Fruit fly (Drosophila melanogaster) whole organism, embryonic: Measurements from ENCODE around the gene Cdk1.

Experiments
- B-H1 ChIP-seq: fragments of 200-800 bp; sonication (Bioruptor generic); IDR thresholded peaks from 3 replicates; pipeline ENCODE4 v1.3.6; 2022; ENCODE audit warnings: missing biosample characterization, missing genetic modification characterization
- CG12299 ChIP-seq: fragments of 200-800 bp; sonication (Bioruptor generic); optimal IDR thresholded peaks from 2 replicates; lab custom pipeline; 2018; ENCODE audit warnings: missing biosample characterization, mild to moderate bottlenecking, missing genetic modification characterization
- CG1233 ChIP-seq: fragments of 200-800 bp; sonication (Bioruptor generic); optimal IDR thresholded peaks from 4 replicates; lab custom pipeline; 2018; ENCODE audit warnings: missing biosample characterization, mild to moderate bottlenecking, missing genetic modification characterization
- CG12744 ChIP-seq: fragments of 200-800 bp; sonication (Bioruptor generic); optimal IDR thresholded peaks from 2 replicates; lab custom pipeline; 2016; ENCODE audit warnings: missing biosample characterization, missing genetic modification characterization
- CG12769 ChIP-seq: fragments of 200-800 bp; sonication (Bioruptor generic); optimal IDR thresholded peaks from 2 replicates; lab custom pipeline; 2019; ENCODE audit warnings: missing biosample characterization, mild to moderate bottlenecking, missing genetic modification characterization, moderate library complexity
- CG13123 ChIP-seq: fragments of 200-800 bp; sonication (Bioruptor generic); optimal IDR thresholded peaks from 2 replicates; lab custom pipeline; 2016; ENCODE audit warnings: missing biosample characterization, missing genetic modification characterization
- CG1603 ChIP-seq: fragments of 200-800 bp; sonication (Bioruptor generic); optimal IDR thresholded peaks from 2 replicates; lab custom pipeline; 2019; ENCODE audit warnings: missing biosample characterization, mild to moderate bottlenecking, missing genetic modification characterization, moderate library complexity
- CG16813 ChIP-seq: fragments of 200-800 bp; sonication (Bioruptor generic); IDR thresholded peaks from 3 replicates; pipeline ENCODE4 v1.3.6; 2022; ENCODE audit warnings: missing biosample characterization, missing genetic modification characterization; ENCODE audit not compliant: partially characterized antibody
- CG18476 ChIP-seq: fragments of 200-800 bp; sonication (Bioruptor generic); optimal IDR thresholded peaks from 2 replicates; lab custom pipeline; 2016; ENCODE audit warnings: missing biosample characterization, mild to moderate bottlenecking, missing genetic modification characterization
- CG2120 ChIP-seq: fragments of 200-800 bp; sonication (Bioruptor generic); optimal IDR thresholded peaks from 3 replicates; lab custom pipeline; 2016; ENCODE audit warnings: missing biosample characterization, missing genetic modification characterization
- CG2712 ChIP-seq: fragments of 200-800 bp; optimal IDR thresholded peaks from 3 replicates; lab custom pipeline; 2019; ENCODE audit warnings: missing biosample characterization, mild to moderate bottlenecking, missing genetic modification characterization, moderate library complexity
- CG34376 ChIP-seq: fragments of 200-800 bp; sonication (Bioruptor generic); optimal IDR thresholded peaks from 2 replicates; lab custom pipeline; 2018; ENCODE audit warnings: missing biosample characterization, mild to moderate bottlenecking, missing genetic modification characterization
- CG6813 ChIP-seq: fragments of 200-800 bp; sonication (Bioruptor generic); optimal IDR thresholded peaks from 2 replicates; lab custom pipeline; 2017; ENCODE audit warnings: missing biosample characterization, missing genetic modification characterization, mild to moderate bottlenecking, moderate library complexity, missing genetic modification reagents
- CG7372 ChIP-seq: fragments of 200-800 bp; sonication (Bioruptor generic); IDR thresholded peaks from 2 replicates; pipeline ENCODE4 v1.3.6; 2022; ENCODE audit warnings: missing biosample characterization, missing genetic modification characterization
- CG7839 ChIP-seq: fragments of 200-800 bp; sonication (Bioruptor generic); optimal IDR thresholded peaks from 3 replicates; lab custom pipeline; 2018; ENCODE audit warnings: missing biosample characterization, mild to moderate bottlenecking, missing genetic modification characterization, moderate library complexity
- HLH54F ChIP-seq: fragments of 200-800 bp; sonication (Bioruptor generic); optimal IDR thresholded peaks from 3 replicates; lab custom pipeline; 2016; ENCODE audit warnings: missing biosample characterization, missing genetic modification characterization
- Hand ChIP-seq: fragments of 200-800 bp; sonication (Bioruptor generic); optimal IDR thresholded peaks from 2 replicates; lab custom pipeline; 2017; ENCODE audit warnings: mild to moderate bottlenecking, missing biosample characterization, missing genetic modification reagents, missing genetic modification characterization
- Hmx ChIP-seq: fragments of 200-800 bp; sonication (Bioruptor generic); optimal IDR thresholded peaks from 2 replicates; lab custom pipeline; 2016; ENCODE audit warnings: missing biosample characterization, missing genetic modification characterization
- Jarid2 ChIP-seq: fragments of 200-800 bp; sonication (Bioruptor generic); optimal IDR thresholded peaks from 3 replicates; lab custom pipeline; 2017; ENCODE audit warnings: mild to moderate bottlenecking, missing biosample characterization, missing genetic modification reagents, missing genetic modification characterization
- Lhr ChIP-seq: fragments of 200-800 bp; sonication (Bioruptor generic); optimal IDR thresholded peaks from 3 replicates; lab custom pipeline; 2017; ENCODE audit warnings: mild to moderate bottlenecking, missing biosample characterization, missing genetic modification reagents, missing genetic modification characterization
- MBD-R2 ChIP-seq: fragments of 200-800 bp; sonication (Bioruptor generic); IDR thresholded peaks from 2 replicates; pipeline ENCODE4 v1.3.6; 2022; ENCODE audit warnings: missing biosample characterization, missing genetic modification characterization
- Mad ChIP-seq: fragments of 200-800 bp; sonication (Bioruptor generic); optimal IDR thresholded peaks from 2 replicates; lab custom pipeline; 2016; ENCODE audit warnings: missing biosample characterization, missing genetic modification characterization
- NFAT ChIP-seq: fragments of 200-800 bp; sonication (Bioruptor generic); IDR thresholded peaks from 2 replicates; pipeline ENCODE4 v1.3.6; 2022; ENCODE audit warnings: missing biosample characterization, missing genetic modification characterization
- Nf-YB ChIP-seq: fragments of 200-800 bp; sonication (Bioruptor generic); optimal IDR thresholded peaks from 3 replicates; lab custom pipeline; 2019; ENCODE audit warnings: missing biosample characterization, mild to moderate bottlenecking, missing genetic modification characterization, moderate library complexity
- Spps ChIP-seq: fragments of 200-800 bp; sonication (Bioruptor generic); optimal IDR thresholded peaks from 2 replicates; lab custom pipeline; 2018; ENCODE audit warnings: missing biosample characterization, mild to moderate bottlenecking, missing genetic modification characterization
- Ssrp ChIP-seq: fragments of 200-800 bp; sonication (Bioruptor generic); optimal IDR thresholded peaks from 2 replicates; lab custom pipeline; 2018; ENCODE audit warnings: missing biosample characterization, mild to moderate bottlenecking, missing genetic modification characterization, moderate library complexity
- Tbp ChIP-seq: fragments of >200 bp; optimal IDR thresholded peaks from 2 replicates; lab custom pipeline; 2018; ENCODE audit warnings: missing biosample characterization, missing genetic modification characterization
- Usf ChIP-seq: fragments of 200-800 bp; sonication (Bioruptor generic); optimal IDR thresholded peaks from 2 replicates; lab custom pipeline; 2017; ENCODE audit warnings: missing genotype, missing biosample characterization, missing genetic modification characterization
- Xrp1 ChIP-seq: fragments of 200-800 bp; sonication (Bioruptor generic); IDR thresholded peaks from 2 replicates; pipeline ENCODE4 v1.3.6; 2022; ENCODE audit warnings: missing biosample characterization, missing genetic modification characterization
- ase ChIP-seq: fragments of 200-800 bp; sonication (Bioruptor generic); IDR thresholded peaks from 3 replicates; pipeline ENCODE4 v1.3.6; 2022; ENCODE audit warnings: missing biosample characterization, missing genetic modification characterization
- bab2 ChIP-seq: fragments of 200-800 bp; sonication (Bioruptor generic); optimal IDR thresholded peaks from 2 replicates; lab custom pipeline; 2016; ENCODE audit warnings: missing biosample characterization, missing genetic modification characterization
- chinmo ChIP-seq: fragments of 200-800 bp; sonication (Bioruptor generic); IDR thresholded peaks from 4 replicates; pipeline ENCODE4 v1.3.6; 2022; ENCODE audit warnings: missing biosample characterization, missing genetic modification characterization; ENCODE audit not compliant: partially characterized antibody
- corto ChIP-seq: fragments of 200-800 bp; sonication (Bioruptor generic); optimal IDR thresholded peaks from 2 replicates; lab custom pipeline; 2016; ENCODE audit warnings: missing biosample characterization, mild to moderate bottlenecking, missing genetic modification characterization, moderate library complexity
- dan ChIP-seq: fragments of 200-800 bp; sonication (Bioruptor generic); IDR thresholded peaks from 2 replicates; pipeline ENCODE4 v1.3.6; 2022; ENCODE audit warnings: missing biosample characterization, missing genetic modification characterization
- ewg ChIP-seq: fragments of 200-800 bp; sonication (Bioruptor generic); optimal IDR thresholded peaks from 3 replicates; lab custom pipeline; 2017; ENCODE audit warnings: mild to moderate bottlenecking, missing biosample characterization, missing genetic modification reagents, missing genetic modification characterization
- gce ChIP-seq: fragments of 200-800 bp; sonication (Bioruptor generic); IDR thresholded peaks from 3 replicates; pipeline ENCODE4 v1.3.6; 2022; ENCODE audit warnings: missing biosample characterization, missing genetic modification characterization
- gfzf ChIP-seq: fragments of 200-800 bp; sonication (Bioruptor generic); optimal IDR thresholded peaks from 2 replicates; lab custom pipeline; 2016; ENCODE audit warnings: missing biosample characterization, mild to moderate bottlenecking, missing genetic modification characterization, moderate library complexity
- lbe ChIP-seq: fragments of 200-800 bp; sonication (Bioruptor generic); optimal IDR thresholded peaks from 2 replicates; lab custom pipeline; 2016; ENCODE audit warnings: missing biosample characterization, mild to moderate bottlenecking, missing genetic modification characterization
- oc ChIP-seq: fragments of 200-800 bp; sonication (Bioruptor generic); optimal IDR thresholded peaks from 2 replicates; lab custom pipeline; 2018; ENCODE audit warnings: missing biosample characterization, mild to moderate bottlenecking, missing genetic modification characterization, moderate library complexity
- onecut ChIP-seq: fragments of 200-800 bp; sonication (Bioruptor generic); IDR thresholded peaks from 2 replicates; pipeline ENCODE4 v1.3.6; 2022; ENCODE audit warnings: missing biosample characterization, missing genetic modification characterization
- sd ChIP-seq: fragments of 200-800 bp; sonication (Bioruptor generic); optimal IDR thresholded peaks from 3 replicates; lab custom pipeline; 2018; ENCODE audit warnings: missing biosample characterization, mild to moderate bottlenecking, missing genetic modification characterization, moderate library complexity
- seq ChIP-seq: fragments of 200-800 bp; sonication (Bioruptor generic); IDR thresholded peaks from 2 replicates; pipeline ENCODE4 v1.3.6; 2022; ENCODE audit warnings: missing biosample characterization, missing genetic modification characterization
- sim ChIP-seq: fragments of 200-800 bp; sonication (Bioruptor generic); IDR thresholded peaks from 2 replicates; pipeline ENCODE4 v1.3.6; 2022; ENCODE audit warnings: missing biosample characterization, missing genetic modification characterization
- stc ChIP-seq: fragments of 200-800 bp; sonication (Bioruptor generic); IDR thresholded peaks from 2 replicates; pipeline ENCODE4 v1.3.6; 2022; ENCODE audit warnings: missing biosample characterization, missing genetic modification characterization
- stwl ChIP-seq: fragments of 200-800 bp; sonication (Bioruptor generic); optimal IDR thresholded peaks from 3 replicates; lab custom pipeline; 2018; ENCODE audit warnings: missing biosample characterization, mild to moderate bottlenecking, missing genetic modification characterization, moderate library complexity
- tll ChIP-seq, 2 experiments: fragments of 200-800 bp in 1 of 2; fragments of >200 bp in 1 of 2; sonication (Bioruptor generic) in 1 of 2; optimal IDR thresholded peaks; 2 replicates each; lab custom pipeline; 2017 to 2019; ENCODE audit warnings: missing biosample characterization in 2 of 2, missing genetic modification characterization in 2 of 2, mild to moderate bottlenecking in 1 of 2, moderate library complexity in 1 of 2
- ttk ChIP-seq: fragments of 200-800 bp; sonication (Bioruptor generic); IDR thresholded peaks from 2 replicates; pipeline ENCODE4 v2.1.2; 2022; ENCODE audit warnings: missing biosample characterization, missing genetic modification characterization
- usp ChIP-seq: fragments of >200 bp; optimal IDR thresholded peaks from 2 replicates; lab custom pipeline; 2017; ENCODE audit warnings: missing biosample characterization, missing genetic modification characterization
- vnd ChIP-seq: fragments of 200-800 bp; sonication (Bioruptor generic); IDR thresholded peaks from 3 replicates; pipeline ENCODE4 v1.3.6; 2022; ENCODE audit warnings: missing biosample characterization, missing genetic modification characterization; ENCODE audit not compliant: partially characterized antibody
- zen ChIP-seq: fragments of 200-800 bp; sonication (Bioruptor generic); optimal IDR thresholded peaks from 3 replicates; lab custom pipeline; 2018; ENCODE audit warnings: missing biosample characterization, mild to moderate bottlenecking, missing genetic modification characterization, moderate library complexity

Gene Cdk1

DNA sequence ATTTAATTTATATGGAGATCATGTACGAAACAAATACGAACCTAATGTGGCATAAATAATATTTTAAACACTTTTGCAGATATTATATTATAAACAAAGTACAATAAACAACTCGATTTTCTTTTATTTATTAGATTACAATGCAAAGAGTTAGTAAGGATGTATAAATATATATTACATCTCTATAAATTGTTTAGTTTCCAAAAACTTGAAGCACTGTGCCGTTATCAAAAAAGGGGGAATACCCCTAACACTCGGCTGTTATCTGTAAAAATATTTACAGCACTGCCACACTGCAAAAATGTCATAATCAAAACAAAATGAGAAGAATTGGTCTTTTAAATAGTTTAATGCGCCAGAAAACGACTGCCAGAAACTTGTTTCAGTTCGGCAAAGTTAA, 42.5 kb upstream of the Cdk1 start, which contains the start of gene CG5188 (continued):
- TF ChIP-seq corto = no peak
- TF ChIP-seq usp (GFP tag; lab: Kevin White, UChicago) = no peak
- no peak for TF ChIP-seq seq (GFP tag; lab: Robert Waterston, UW)
- TF ChIP-seq gce (GFP tag; lab: Robert Waterston, UW) = 0 out of 3 replicates have a peak, but pooled peaks have one; percentile 48
- no peak for TF ChIP-seq bab2 (GFP tag; lab: Kevin White, UChicago)
- TF ChIP-seq CG12744 (GFP tag; lab: Kevin White, UChicago) = no peak
- TF ChIP-seq lbe (GFP tag; lab: Kevin White, UChicago) = peak; percentile 14
- peak; percentile 90 for TF ChIP-seq stwl (tag; lab: Kevin White, UChicago)
- no peak for TF ChIP-seq Jarid2
- TF ChIP-seq CG34376 (GFP tag; lab: Kevin White, UChicago) = peak; percentile 42
- peak; percentile 54 for TF ChIP-seq gfzf (GFP tag; lab: Kevin White, UChicago)
- TF ChIP-seq CG16813 = 0 out of 3 replicates have a peak, but pooled peaks have one; percentile 34
- TF ChIP-seq CG7839 = peak; percentile 63
- no peak for TF ChIP-seq CG7372 (GFP tag; lab: Robert Waterston, UW)
- peak; percentile 3 for TF ChIP-seq CG13123 (GFP tag; lab: Kevin White, UChicago)
- peak; percentile 56 for TF ChIP-seq CG2120 (GFP tag; lab: Kevin White, UChicago)
- no peak for TF ChIP-seq ewg (GFP tag; lab: Kevin White, UChicago)
- TF ChIP-seq stc (GFP tag; lab: Robert Waterston, UW) = peak; percentile 62; the same call in 1 of the 2 replicates
- TF ChIP-seq sim (GFP tag; lab: Robert Waterston, UW) = no peak
- peak; percentile 28 for TF ChIP-seq CG1603
- TF ChIP-seq Usf (GFP tag; lab: Kevin White, UChicago) = no peak
- TF ChIP-seq Lhr (GFP tag; lab: Kevin White, UChicago) = no peak
- TF ChIP-seq sd (tag; lab: Kevin White, UChicago) = peak; percentile 80
- no peak for TF ChIP-seq Tbp (GFP tag; lab: Kevin White, UChicago)
- TF ChIP-seq vnd (GFP tag; lab: Robert Waterston, UW) = no peak
- no peak for TF ChIP-seq tll (GFP tag; optimal IDR thresholded peaks at IDR 0.05; lab: Kevin White, UChicago)
- TF ChIP-seq Mad (GFP tag; lab: Kevin White, UChicago) = no peak
- TF ChIP-seq oc (tag; lab: Kevin White, UChicago) = peak; percentile 14
- TF ChIP-seq zen (tag; lab: Kevin White, UChicago) = peak; percentile 20
- peak; percentile 74; the same call in 1 of the 2 replicates for TF ChIP-seq NFAT (GFP tag; lab: Robert Waterston, UW)
- TF ChIP-seq CG12299 (tag; lab: Kevin White, UChicago) = no peak
- TF ChIP-seq ase (GFP tag; lab: Robert Waterston, UW) = no peak
- TF ChIP-seq dan (GFP tag; lab: Robert Waterston, UW) = no peak
- TF ChIP-seq onecut (GFP tag; lab: Robert Waterston, UW) = no peak
- no peak for TF ChIP-seq Hmx (GFP tag; lab: Kevin White, UChicago)
- no peak for TF ChIP-seq CG6813 (GFP tag; lab: Kevin White, UChicago)
- peak; percentile 26 for TF ChIP-seq Ssrp (tag; lab: Kevin White, UChicago)
- 0 out of 4 replicates have a peak, but pooled peaks have one; percentile 20 for TF ChIP-seq chinmo (GFP tag; lab: Robert Waterston, UW)
- TF ChIP-seq CG1233 = no peak
- no peak for TF ChIP-seq Spps (tag; lab: Kevin White, UChicago)
- no peak for TF ChIP-seq ttk
- peak; percentile 7 for TF ChIP-seq Nf-YB (GFP tag; lab: Kevin White, UChicago)
- TF ChIP-seq Xrp1 (GFP tag; lab: Robert Waterston, UW) = peak; percentile 62; the same call in 1 of the 2 replicates
- no peak; the same call in 2 of the 3 replicates for TF ChIP-seq B-H1 (GFP tag; lab: Robert Waterston, UW)
- TF ChIP-seq CG2712 (tag; lab: Kevin White, UChicago) = peak; percentile 65
- TF ChIP-seq Hand = no peak
- no peak for TF ChIP-seq CG12769 (tag; lab: Kevin White, UChicago)
- peak; percentile 75; the same call in 1 of the 2 replicates for TF ChIP-seq MBD-R2 (GFP tag; lab: Robert Waterston, UW)
- no peak for TF ChIP-seq CG18476
- TF ChIP-seq HLH54F = no peak
